Fruit fly (Drosophila melanogaster): ENCODE data around the gene shep.
A peak's percentile ranks its signal among the peaks of the same experiment; 100 is the strongest.

shep gene

DNA sequence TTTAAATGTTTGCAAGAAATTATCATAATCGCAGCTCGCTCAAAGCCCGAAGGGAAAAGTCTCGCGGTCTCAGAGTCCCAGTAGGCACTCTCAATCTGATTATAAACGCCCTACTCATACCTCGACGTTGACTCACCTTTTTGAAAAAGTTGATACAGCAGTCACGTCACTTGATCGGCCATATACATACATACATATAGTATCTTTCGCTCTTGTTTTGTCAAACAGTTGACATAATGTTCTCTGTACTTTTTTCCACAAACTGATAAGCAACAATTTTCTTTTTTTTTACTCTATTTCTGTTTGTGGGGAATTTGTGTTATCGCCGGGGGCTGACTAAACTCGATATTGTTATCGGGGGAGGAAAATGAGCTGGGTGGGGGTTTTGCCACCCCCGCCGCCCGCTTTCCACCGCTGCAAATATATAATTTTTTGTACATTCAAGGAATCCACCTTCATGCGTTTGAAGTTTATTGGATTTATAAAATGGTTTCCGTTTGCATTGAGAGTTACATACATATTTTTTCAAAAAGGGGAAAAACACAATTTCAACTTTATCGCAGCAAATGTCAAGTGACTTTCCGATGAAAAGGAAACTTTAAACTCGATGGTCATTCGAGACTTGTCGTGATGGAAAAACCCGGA, 96.7 kb downstream of the shep start:
- TF ChIP-seq CG17801 (GFP tag; optimal IDR thresholded peaks at IDR 0.05; ENCODE audit: partially characterized antibody): no peak

DNA sequence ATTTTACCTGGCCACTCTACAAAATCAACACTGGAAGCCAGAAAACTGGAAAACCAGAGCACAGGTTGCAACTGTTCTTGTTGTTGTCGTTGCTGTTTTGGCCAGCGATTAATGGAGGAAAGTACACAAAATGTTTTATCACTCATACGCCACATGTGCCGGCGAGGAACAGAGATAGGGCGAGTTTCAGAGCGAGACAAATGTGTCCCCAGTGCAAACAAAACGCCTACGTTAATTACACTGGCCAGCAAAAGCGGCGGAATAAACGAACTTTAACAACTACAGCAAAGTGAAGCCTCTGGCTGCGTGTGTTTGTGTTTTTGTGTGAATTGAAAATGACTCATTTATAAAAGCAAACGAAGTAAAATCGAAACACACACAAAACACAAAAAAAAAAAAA, 97.6 kb downstream of the shep start:
- TF ChIP-seq CG17801 (GFP tag; optimal IDR thresholded peaks at IDR 0.05; ENCODE audit: partially characterized antibody): peak; percentile 44

DNA sequence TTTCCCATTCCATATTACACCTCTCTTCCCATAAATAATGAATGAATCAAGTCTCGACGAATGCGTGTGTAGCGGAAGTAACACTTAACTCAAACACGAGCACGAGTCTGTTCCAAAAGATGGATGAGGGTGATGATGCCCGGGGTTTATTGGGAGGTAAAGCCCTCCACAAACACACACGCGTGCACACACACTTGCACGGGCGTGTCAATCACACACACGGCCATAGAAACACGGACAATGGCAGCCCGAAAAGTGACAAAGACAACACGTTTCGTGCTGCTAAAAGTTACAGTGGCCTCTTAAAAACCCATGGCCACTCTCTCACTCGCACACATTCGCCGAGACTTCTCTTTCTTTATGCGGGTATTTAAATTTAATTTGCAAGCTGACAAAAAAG, 98.8 kb downstream of the shep start:
- TF ChIP-seq CG17801 (GFP tag; optimal IDR thresholded peaks at IDR 0.05; ENCODE audit: partially characterized antibody): no peak

DNA sequence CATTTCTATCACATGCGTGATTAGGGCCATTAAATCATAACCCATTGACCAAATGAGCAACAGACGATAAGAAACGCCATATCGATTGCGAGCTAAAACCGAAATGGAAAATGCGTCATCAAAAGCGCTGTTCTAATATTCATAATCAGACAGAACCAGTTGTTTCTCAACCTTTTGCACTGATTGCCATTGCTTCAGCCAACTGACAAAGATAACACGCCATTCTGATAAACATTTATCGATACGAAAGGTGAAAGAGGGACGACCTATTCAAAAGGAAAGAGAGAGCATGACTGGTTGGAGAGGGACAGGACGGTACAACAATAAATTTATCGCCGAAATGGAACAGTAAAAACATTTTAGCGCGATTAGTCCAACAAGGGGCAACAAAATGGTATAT, 101.0 kb downstream of the shep start:
- no peak for TF ChIP-seq CG17801 (GFP tag; optimal IDR thresholded peaks at IDR 0.05; ENCODE audit: partially characterized antibody)

DNA sequence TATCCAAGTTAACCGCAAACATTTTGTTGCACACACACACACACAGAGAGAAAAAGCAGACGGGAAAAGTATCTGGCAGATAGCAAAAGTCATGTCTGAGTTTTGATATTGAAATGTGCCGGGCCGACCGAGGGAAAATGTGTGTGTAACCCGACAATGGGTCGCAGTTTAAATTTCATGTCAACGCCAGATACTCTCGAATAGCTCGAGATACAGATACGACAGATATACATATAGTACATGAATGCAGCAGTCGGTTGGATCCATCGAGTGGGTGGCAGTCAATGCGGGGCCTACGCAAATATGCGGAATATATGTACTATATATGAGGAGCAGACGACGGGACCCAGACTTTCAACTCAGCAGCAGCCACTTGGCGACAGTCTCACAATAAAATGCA, 101.7 kb downstream of the shep start:
- no peak for TF ChIP-seq CG17801 (GFP tag; optimal IDR thresholded peaks at IDR 0.05; ENCODE audit: partially characterized antibody)

DNA sequence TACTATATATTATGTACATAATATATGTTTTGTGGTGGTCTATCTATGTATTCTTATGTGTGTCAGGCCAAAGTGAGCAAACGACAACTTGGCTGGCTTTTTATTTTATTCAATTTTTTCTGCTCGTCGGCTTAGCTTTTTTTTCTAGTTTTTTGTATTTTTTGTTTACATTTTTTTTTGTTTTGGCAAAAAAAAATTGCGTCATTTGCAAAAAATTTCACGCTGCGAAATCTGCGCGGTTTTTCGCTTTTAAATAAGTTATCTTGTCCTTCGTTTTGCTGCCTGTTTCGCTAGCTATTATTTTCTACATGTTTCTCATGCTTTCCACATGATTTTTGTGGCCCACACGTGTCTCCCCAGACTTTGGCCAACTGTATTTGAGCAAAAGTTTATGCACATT, 105.3 kb downstream of the shep start:
- TF ChIP-seq CG17801 (GFP tag; optimal IDR thresholded peaks at IDR 0.05; ENCODE audit: partially characterized antibody): peak; percentile 65

DNA sequence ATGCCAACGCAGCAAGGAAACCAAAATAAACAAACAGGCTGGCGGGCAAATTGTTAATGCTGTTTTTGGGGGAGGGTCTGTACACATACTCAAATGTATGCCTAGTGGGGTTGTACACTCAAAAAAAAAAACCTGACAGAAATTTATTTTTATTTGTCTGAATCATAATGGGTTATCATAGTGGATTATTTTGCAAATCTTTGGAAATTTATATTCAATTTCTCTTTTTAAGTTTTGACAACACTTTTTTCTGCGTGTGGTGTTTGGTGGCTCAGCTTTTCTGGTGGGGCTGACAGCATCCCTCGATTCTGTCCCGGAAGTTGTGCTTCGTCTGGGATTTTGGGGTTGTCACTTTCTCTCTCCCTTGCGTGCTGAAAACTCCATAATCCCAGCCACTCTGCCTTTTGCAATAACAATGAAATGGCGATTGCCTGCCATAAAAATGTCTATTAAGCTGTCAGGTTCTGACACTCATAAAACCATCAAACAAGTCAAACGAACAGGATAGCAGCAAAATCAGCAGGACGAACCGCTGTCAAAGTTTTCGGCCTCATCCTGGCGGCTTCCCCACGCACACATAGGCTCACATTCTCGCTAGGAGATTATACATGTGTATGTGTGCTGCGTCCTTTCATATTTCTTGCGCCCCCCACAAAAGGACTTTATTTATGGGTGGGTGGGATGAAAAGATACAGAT, 122.7 kb downstream of the shep start:
- TF ChIP-seq CG17801 (GFP tag; optimal IDR thresholded peaks at IDR 0.05; ENCODE audit: partially characterized antibody): no peak

DNA sequence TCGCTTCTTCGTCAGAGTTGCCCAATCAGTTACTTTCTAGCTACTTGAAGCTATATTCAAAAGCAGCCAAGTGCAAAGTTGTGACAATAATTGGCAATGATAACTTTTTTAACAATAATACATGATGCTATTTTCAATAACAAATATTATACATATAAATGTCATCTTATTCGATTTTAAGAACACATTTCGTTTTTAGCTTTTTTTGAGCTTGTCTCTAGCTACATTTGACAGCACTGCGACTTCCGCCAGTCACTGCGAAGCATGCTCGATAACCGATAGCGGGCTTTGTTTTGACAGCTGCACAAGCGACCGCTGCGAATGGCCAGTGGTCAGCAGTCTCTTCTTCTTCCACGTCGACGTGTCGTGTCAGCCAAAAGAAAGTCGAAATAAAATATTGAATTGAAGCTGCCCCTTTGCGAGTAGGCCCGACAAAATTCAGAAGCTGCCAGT, 125.4 kb downstream of the shep start, which contains the start of the genes Gen and Srp54k:
Gene Gen, minus strand, starts transcription at position 23 of the 453 bp plus-strand sequence.
Gene Srp54k, plus strand, starts transcription at position 325 of the 453 bp plus-strand sequence.
- no peak for TF ChIP-seq CG17801 (GFP tag; optimal IDR thresholded peaks at IDR 0.05; ENCODE audit: partially characterized antibody)

DNA sequence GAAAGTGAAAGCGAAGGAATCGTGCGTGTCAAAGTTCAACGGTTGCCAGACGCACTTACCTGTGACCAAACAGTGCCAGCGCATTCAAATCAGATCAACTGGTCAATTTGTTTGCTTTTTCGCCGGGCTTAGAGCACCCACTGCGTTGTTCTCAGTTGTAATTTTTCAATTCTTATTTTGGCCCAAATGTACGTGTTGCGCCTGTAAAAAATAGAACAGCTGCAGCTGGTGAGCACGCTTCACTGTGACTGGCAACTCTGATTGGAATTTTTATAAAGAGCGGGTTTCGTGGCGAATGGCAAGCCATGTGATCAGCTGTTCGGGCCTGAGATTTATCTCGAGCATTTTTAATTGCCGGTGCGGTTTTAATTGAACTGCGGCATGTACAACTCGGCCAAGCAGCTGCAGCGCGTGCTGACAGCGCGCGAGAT, 131.9 kb downstream of the shep start, which contains the start of the genes Fitm and AlaRS-m:
Gene Fitm, minus strand, starts transcription at position 250 of the 431 bp plus-strand sequence.
Gene AlaRS-m, plus strand, starts transcription at position 285 of the 431 bp plus-strand sequence.
- peak; percentile 35 for TF ChIP-seq CG17801 (GFP tag; optimal IDR thresholded peaks at IDR 0.05; ENCODE audit: partially characterized antibody)

DNA sequence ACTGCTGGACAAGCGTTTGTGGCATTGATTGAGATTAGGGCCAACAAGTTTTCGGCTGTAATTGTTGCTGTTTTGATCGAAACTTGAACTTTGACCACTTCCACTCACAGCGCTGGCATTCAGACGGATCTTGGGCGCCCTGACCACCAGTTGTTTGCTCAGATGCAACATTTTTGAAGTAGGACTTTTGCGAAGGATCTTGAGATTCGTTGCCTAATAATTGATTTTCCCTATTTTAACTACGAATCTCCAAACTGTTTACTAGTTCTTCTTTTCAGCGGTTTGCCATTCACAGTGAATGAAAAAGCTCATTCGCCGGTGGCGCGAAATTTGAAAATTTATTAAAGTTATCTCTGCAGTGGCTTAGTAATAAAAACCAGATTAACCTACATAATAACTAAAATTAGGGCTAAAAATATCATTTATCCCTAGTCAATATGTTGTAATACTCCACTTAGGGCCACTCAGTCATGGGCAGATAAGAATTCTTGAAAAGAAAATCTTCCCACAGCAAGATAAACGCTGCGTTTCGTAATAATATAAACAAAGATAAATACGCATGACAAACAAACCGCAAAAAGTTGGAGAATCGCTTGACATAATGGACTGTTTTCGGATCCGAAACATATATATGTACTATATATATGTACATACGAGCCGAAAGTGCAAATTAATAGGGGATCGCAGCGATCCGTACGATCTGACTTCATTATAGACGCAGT, 136.2 kb downstream of the shep start, which contains the start of the genes Dhrs4 and Gdap1:
Gene Dhrs4, minus strand, starts transcription at position 267 of the 722 bp plus-strand sequence.
Gene Gdap1, plus strand, starts transcription at position 574 of the 722 bp plus-strand sequence.
- peak; percentile 30 for TF ChIP-seq CG17801 (GFP tag; optimal IDR thresholded peaks at IDR 0.05; ENCODE audit: partially characterized antibody)

DNA sequence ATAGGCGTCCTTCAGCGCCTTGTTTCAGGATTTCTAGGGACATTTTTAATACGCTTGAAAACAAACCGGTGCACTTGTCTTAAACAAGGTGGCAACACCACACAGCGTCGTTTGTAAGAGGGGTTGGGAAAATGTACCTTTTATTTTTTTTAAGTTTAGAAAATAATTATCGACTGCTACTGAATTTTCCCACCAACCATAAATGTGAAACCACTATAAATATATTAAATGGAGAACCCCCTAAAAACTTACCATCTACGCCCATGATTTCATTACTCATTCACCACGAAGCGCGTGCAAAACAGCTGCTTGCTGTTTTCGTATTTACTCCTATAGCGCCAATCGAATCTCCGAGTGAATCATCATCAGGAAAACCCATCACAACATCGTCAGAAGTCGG, 138.4 kb downstream of the shep start, which contains the start of the genes Tcs5 and CHMP2B:
Gene Tcs5, minus strand, starts transcription at position 84 of the 400 bp plus-strand sequence.
Gene CHMP2B, plus strand, starts transcription at position 308 of the 400 bp plus-strand sequence.
- TF ChIP-seq CG17801 (GFP tag; optimal IDR thresholded peaks at IDR 0.05; ENCODE audit: partially characterized antibody): peak; percentile 100

DNA sequence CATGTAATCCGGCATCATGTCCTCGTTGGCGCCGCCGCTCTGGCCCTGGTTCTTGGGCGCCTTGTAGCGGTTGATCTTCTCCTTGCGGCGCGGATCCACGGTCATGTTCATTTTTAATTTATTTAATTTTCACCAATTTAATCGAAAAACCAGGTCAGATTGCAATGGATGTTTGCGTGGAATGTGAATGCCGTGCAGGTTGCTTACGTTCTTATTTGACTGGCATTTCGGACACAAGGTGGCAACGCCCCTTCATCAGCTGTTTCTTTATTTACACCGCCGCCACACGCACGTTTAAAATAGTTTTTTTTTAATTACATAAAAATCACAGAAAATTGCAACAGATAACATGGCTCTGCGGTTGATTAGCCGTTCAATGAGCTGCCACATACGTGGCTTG, 141.6 kb downstream of the shep start, which contains the start of the genes CG10674 and CG4611:
Gene CG10674, minus strand, starts transcription at position 170 of the 400 bp plus-strand sequence.
Gene CG4611, plus strand, starts transcription at position 254 of the 400 bp plus-strand sequence.
- no peak for TF ChIP-seq CG17801 (GFP tag; optimal IDR thresholded peaks at IDR 0.05; ENCODE audit: partially characterized antibody)

DNA sequence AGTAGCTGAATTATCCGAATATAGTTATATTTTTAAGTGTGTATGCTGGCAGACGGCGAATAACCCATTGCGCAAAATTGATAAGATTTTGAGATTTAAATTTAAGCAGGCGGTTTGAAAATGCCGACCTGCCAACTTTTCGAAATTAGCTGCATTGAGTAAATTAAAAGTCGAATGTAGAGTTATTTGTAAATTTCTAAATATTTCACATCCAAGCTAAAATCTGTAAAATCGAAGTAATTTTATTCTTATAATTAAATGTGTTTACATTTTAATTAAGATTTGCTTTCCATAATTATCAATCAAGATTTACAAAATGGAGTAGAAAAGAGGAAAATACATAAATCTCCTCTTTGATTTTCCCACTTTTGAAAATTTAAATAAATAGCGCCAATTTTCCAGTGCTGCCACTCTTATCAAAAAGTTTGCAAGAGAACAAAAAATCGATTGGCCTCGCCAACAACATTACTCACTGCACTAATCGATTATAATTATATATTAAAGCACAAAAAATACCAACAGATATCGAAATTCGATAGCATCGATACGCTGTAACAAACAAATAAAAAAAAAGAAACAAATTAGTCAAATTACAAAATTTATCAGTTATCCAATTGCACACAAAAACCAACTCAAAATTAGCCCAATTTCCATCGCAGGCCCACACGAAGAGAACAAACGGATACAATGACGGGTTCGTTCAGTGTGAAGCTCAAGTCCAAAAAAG, 143.9 kb downstream of the shep start, which contains the start of gene Yod1:
Gene Yod1, plus strand, starts transcription at position 168 of the 727 bp plus-strand sequence.
- peak; percentile 73 for TF ChIP-seq CG17801 (GFP tag; optimal IDR thresholded peaks at IDR 0.05; ENCODE audit: partially characterized antibody)

DNA sequence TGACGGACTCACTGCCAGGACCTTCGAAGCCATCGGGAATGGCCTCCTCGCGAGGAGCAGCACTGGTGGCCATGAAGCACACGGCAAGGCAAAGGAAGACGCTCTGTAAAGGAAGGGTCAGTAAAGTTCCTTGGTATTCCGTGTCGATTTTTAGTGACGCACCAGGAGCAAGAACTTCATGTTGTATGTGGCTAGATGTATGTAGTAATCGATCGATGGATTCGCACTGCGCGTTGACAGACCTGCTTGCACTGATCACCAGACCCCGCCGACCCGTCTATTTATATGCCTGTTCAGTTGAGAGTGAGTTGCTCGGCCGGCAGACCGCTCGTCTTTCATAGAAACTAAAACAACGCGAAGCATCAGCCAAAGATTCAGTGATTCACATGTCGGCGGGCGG, 144.8 kb downstream of the shep start, which contains the start of gene CG15213:
Gene CG15213, minus strand, starts transcription at position 255 of the 400 bp plus-strand sequence.
- no peak for TF ChIP-seq CG17801 (GFP tag; optimal IDR thresholded peaks at IDR 0.05; ENCODE audit: partially characterized antibody)

All from ovary, adult (tissue).